Worm (Caenorhabditis elegans): ENCODE results near the gene F49C5.16.

The F49C5.16 gene

ce11 chrII:12542594-12542997, 5.1 kb upstream of the F49C5.16 start:
- TF ChIP-seq elt-2 (tag; optimal IDR thresholded peaks at IDR 0.05) (peak; percentile 58), ama-1 (optimal IDR thresholded peaks at IDR 0.05) (no peak), nhr-237 (tag; optimal IDR thresholded peaks at IDR 0.05) (no peak)

- no peak for TF ChIP-seq nhr-11 (tag; optimal IDR thresholded peaks at IDR 0.05)
Measured at ce11 chrII:12544533-12544932, 3.1 kb upstream of the F49C5.16 start, which contains the start of gene F49C5.9. Gene F49C5.9, minus strand, starts transcription at chrII:12544633.

ce11 chrII:12546413-12546812, 1.2 kb upstream of the F49C5.16 start, which contains the start of the genes F49C5.5 and F49C5.10:
Gene F49C5.5, minus strand, starts transcription at chrII:12546513.
Gene F49C5.10, plus strand, starts transcription at chrII:12546756.
- TF ChIP-seq elt-2 (tag; optimal IDR thresholded peaks at IDR 0.05) (no peak), fkh-2 (tag; optimal IDR thresholded peaks at IDR 0.05) (no peak), ZK546.5 (tag; optimal IDR thresholded peaks at IDR 0.05) (no peak), ztf-4 (tag; optimal IDR thresholded peaks at IDR 0.05) (no peak), lsy-12 (tag; optimal IDR thresholded peaks at IDR 0.05) (no peak), egl-5 (tag; optimal IDR thresholded peaks at IDR 0.05) (no peak), lin-39 (tag; optimal IDR thresholded peaks at IDR 0.05) (no peak), nhr-25 (tag; optimal IDR thresholded peaks at IDR 0.05) (no peak), aly-2 (tag; optimal IDR thresholded peaks at IDR 0.05) (no peak), tbx-2 (tag; optimal IDR thresholded peaks at IDR 0.05) (no peak), nfya-1 (tag; optimal IDR thresholded peaks at IDR 0.05; ENCODE audit: insufficient read depth) (no peak), nhr-43 (tag; optimal IDR thresholded peaks at IDR 0.05; ENCODE audit: poor library complexity, severe bottlenecking) (no peak), unc-62 (GFP tag; optimal IDR thresholded peaks at IDR 0.05) (no peak), nhr-23 (tag; optimal IDR thresholded peaks at IDR 0.05) (no peak), nhr-237 (tag; optimal IDR thresholded peaks at IDR 0.05) (no peak), lin-15B (tag; optimal IDR thresholded peaks at IDR 0.05) (no peak), mml-1 (tag; optimal IDR thresholded peaks at IDR 0.05) (no peak), skn-1 (tag; optimal IDR thresholded peaks at IDR 0.05) (no peak), egl-27 (tag; optimal IDR thresholded peaks at IDR 0.05) (no peak), eor-1 (tag; optimal IDR thresholded peaks at IDR 0.05) (no peak)

- TF ChIP-seq fos-1 (tag; optimal IDR thresholded peaks at IDR 0.05) (no peak), ztf-11 (tag; optimal IDR thresholded peaks at IDR 0.05) (no peak), pha-4 (tag; optimal IDR thresholded peaks at IDR 0.05) (no peak), nfya-1 (tag; optimal IDR thresholded peaks at IDR 0.05; ENCODE audit: insufficient read depth) (peak; percentile 75), ceh-9 (tag; optimal IDR thresholded peaks at IDR 0.05) (no peak), nhr-43 (tag; optimal IDR thresholded peaks at IDR 0.05; ENCODE audit: poor library complexity, severe bottlenecking) (peak; percentile 4), nhr-25 (tag; optimal IDR thresholded peaks at IDR 0.05) (peak; percentile 52), elt-2 (tag; optimal IDR thresholded peaks at IDR 0.05) (no peak), elt-3 (tag; optimal IDR thresholded peaks at IDR 0.05) (peak in 1 of 3 experiments; percentile 20)
Measured at ce11 chrII:12549613-12550012, 2.0 kb downstream of the F49C5.16 start.

- TF ChIP-seq aly-2 (tag; optimal IDR thresholded peaks at IDR 0.05), result no peak
- TF ChIP-seq fkh-2 (tag; optimal IDR thresholded peaks at IDR 0.05), result no peak
- no peak for TF ChIP-seq ceh-16 (tag; optimal IDR thresholded peaks at IDR 0.05)
- TF ChIP-seq zag-1 (tag; optimal IDR thresholded peaks at IDR 0.05), result no peak
- TF ChIP-seq ztf-4 (tag; optimal IDR thresholded peaks at IDR 0.05), result no peak
- no peak for TF ChIP-seq fos-1 (tag; optimal IDR thresholded peaks at IDR 0.05)
- no peak for TF ChIP-seq egl-27 (tag; optimal IDR thresholded peaks at IDR 0.05)
- no peak for TF ChIP-seq mml-1 (tag; optimal IDR thresholded peaks at IDR 0.05)
- no peak for TF ChIP-seq nhr-23 (tag; optimal IDR thresholded peaks at IDR 0.05)
- TF ChIP-seq nhr-25 (tag; optimal IDR thresholded peaks at IDR 0.05), result no peak
- TF ChIP-seq nhr-12 (tag; optimal IDR thresholded peaks at IDR 0.05), result no peak
- TF ChIP-seq elt-3 (tag; optimal IDR thresholded peaks at IDR 0.05), result no peak
- TF ChIP-seq ceh-28 (tag; optimal IDR thresholded peaks at IDR 0.05), result no peak
Measured at ce11 chrII:12550940-12551339, 3.3 kb downstream of the F49C5.16 start.

- TF ChIP-seq hmg-11 (tag; optimal IDR thresholded peaks at IDR 0.05) (no peak), nhr-77 (tag; optimal IDR thresholded peaks at IDR 0.05) (no peak), ztf-11 (tag; optimal IDR thresholded peaks at IDR 0.05) (no peak), elt-1 (tag; optimal IDR thresholded peaks at IDR 0.05) (no peak), nhr-43 (tag; optimal IDR thresholded peaks at IDR 0.05; ENCODE audit: poor library complexity, severe bottlenecking) (no peak), nhr-11 (tag; optimal IDR thresholded peaks at IDR 0.05) (no peak), nhr-25 (tag; optimal IDR thresholded peaks at IDR 0.05) (no peak)
Measured at ce11 chrII:12555579-12555978, 7.9 kb downstream of the F49C5.16 start, which contains the start of gene F49C5.11. Gene F49C5.11, plus strand, starts transcription at chrII:12555879.
